Worm (Caenorhabditis elegans) whole organism, L1 larva: Measurements from ENCODE around the gene acox-1.5.

ENCODE experiments used
- F16B12.6 ChIP-seq: fragments of 150-350 bp; optimal IDR thresholded peaks from 2 replicates; lab custom pipeline; 2014; ENCODE audit warnings: missing biosample characterization, missing genetic modification characterization
- aha-1 ChIP-seq: fragments of 150-350 bp; optimal IDR thresholded peaks from 2 replicates; lab custom pipeline; 2014; ENCODE audit warnings: missing biosample characterization, missing genetic modification characterization
- ama-1 ChIP-seq: fragments of 150-350 bp; optimal IDR thresholded peaks from 2 replicates; lab custom pipeline; 2014
- dpl-1 ChIP-seq, 3 experiments: fragments of 150-350 bp in 2 of 3; sonication (generic microtip) in 1 of 3; optimal IDR thresholded peaks; 2 replicates each; lab custom pipeline; 2014 to 2017; ENCODE audit warnings: missing biosample characterization in 3 of 3, missing genetic modification characterization in 3 of 3, missing genetic modification reagents in 3 of 3
- ets-5 ChIP-seq: fragments of 200-800 bp; sonication (Bioruptor generic); IDR thresholded peaks from 2 replicates; pipeline ENCODE4 v1.3.6; 2022; ENCODE audit warnings: missing genetic modification characterization, missing compliant biosample characterization
- fkh-10 ChIP-seq: sonication (generic microtip); optimal IDR thresholded peaks from 2 replicates; lab custom pipeline; 2017; ENCODE audit warnings: missing biosample characterization, missing genetic modification reagents, missing genetic modification characterization
- nhr-11 ChIP-seq: fragments of 150-350 bp; optimal IDR thresholded peaks from 2 replicates; lab custom pipeline; 2014; ENCODE audit warnings: missing biosample characterization, missing genetic modification characterization
- nhr-12 ChIP-seq: sonication (generic microtip); optimal IDR thresholded peaks from 2 replicates; lab custom pipeline; 2017; ENCODE audit warnings: missing biosample characterization, missing genetic modification characterization
- nhr-19 ChIP-seq: fragments of 200-800 bp; sonication (Bioruptor generic); conservative IDR thresholded peaks from 2 replicates; pipeline ENCODE4 v1.3.6; 2022; ENCODE audit warnings: missing genetic modification characterization, missing compliant biosample characterization
- nhr-77 ChIP-seq: fragments of 150-350 bp; optimal IDR thresholded peaks from 2 replicates; lab custom pipeline; 2014; ENCODE audit warnings: missing biosample characterization, missing genetic modification characterization
- pag-3 ChIP-seq: sonication (generic microtip); optimal IDR thresholded peaks from 2 replicates; lab custom pipeline; 2017; ENCODE audit warnings: missing genetic modification characterization, mild to moderate bottlenecking, missing compliant biosample characterization, antibody characterized with exemption, borderline replicate concordance; ENCODE audit not compliant: insufficient read depth
- pax-3 ChIP-seq: fragments of 200-800 bp; sonication (Bioruptor generic); optimal IDR thresholded peaks from 2 replicates; lab custom pipeline; 2018; ENCODE audit warnings: mild to moderate bottlenecking, missing genetic modification characterization, moderate library complexity, missing compliant biosample characterization
- rnt-1 ChIP-seq: sonication (generic microtip); optimal IDR thresholded peaks from 2 replicates; lab custom pipeline; 2016; ENCODE audit warnings: mild to moderate bottlenecking, missing genetic modification characterization, moderate library complexity, missing compliant biosample characterization
- snpc-4 ChIP-seq: fragments of 150-350 bp; optimal IDR thresholded peaks from 2 replicates; lab custom pipeline; 2014; ENCODE audit warnings: missing biosample characterization, missing genetic modification characterization

DNA sequence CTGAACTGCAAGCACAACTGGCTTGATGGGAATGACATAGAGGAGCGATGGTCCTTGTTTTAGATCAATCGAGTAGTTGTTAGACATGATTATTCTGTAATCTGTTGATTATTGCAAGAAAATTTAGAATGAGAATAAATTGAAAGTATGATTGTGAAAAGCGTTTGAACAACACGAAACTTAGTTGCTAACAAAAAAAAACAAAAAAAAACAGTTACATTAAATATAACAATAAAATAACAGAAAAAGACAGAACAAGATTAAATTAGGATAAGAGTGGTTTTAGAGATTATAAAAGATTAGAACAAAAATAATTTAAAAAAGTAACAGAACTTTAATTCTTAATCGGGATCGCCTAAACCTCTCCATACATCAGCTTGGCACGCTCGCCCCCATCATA is 28.8 kb downstream of the acox-1.5 start, which contains the start of gene C48B4.9:
- no peak for TF ChIP-seq nhr-11
- TF ChIP-seq dpl-1 (GFP tag; optimal IDR thresholded peaks at IDR 0.05; lab: Kevin White, UChicago): no peak
- no peak for TF ChIP-seq nhr-77 (tag; lab: Kevin White, UChicago)
- no peak for TF ChIP-seq pax-3 (tag; lab: Kevin White, UChicago)
- TF ChIP-seq ets-5 (GFP tag; lab: Robert Waterston, UW): no peak
- no peak for TF ChIP-seq ama-1 (lab: Kevin White, UChicago)
- TF ChIP-seq nhr-19 (GFP tag; lab: Robert Waterston, UW): no peak
- no peak for TF ChIP-seq snpc-4
- no peak for TF ChIP-seq fkh-10
- TF ChIP-seq F16B12.6 (tag; lab: Kevin White, UChicago): no peak
- no peak for TF ChIP-seq pag-3 (tag; lab: Kevin White, UChicago)
- no peak for TF ChIP-seq nhr-12 (tag; lab: Kevin White, UChicago)
- no peak for TF ChIP-seq aha-1
- no peak for TF ChIP-seq rnt-1 (tag; lab: Kevin White, UChicago)
